Worm (Caenorhabditis elegans): ENCODE measurements around the gene epc-1.

DNA sequence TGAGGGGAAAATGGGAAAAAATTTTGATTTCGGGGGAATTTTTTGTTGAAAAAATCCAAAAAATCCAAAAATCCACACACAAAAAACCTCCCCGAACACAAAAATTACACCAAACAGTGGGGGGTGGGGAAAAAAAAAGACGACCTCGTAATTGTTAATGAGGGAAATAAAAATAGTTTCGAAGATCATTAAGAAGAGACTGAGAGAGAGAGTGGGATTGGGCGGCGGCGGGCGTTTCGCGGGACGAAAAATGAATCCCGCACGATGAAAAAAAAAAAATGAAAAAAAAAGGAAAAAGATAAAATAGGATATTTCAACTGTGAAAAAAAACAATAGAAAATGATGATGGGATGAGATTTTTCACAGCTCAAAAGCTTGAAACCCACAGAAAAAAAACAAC is 8.7 kb downstream of the epc-1 start, which contains the start of gene gldi-8:
- no peak for TF ChIP-seq mdl-1 (tag; optimal IDR thresholded peaks at IDR 0.05)
- no peak for TF ChIP-seq nhr-11 (tag; optimal IDR thresholded peaks at IDR 0.05)

Data from whole organism, L2 larva.